Worm (Caenorhabditis elegans) whole organism, early embryonic: ENCODE results near the gene vwa-8.

Experiments used
- B0310.2 ChIP-seq: sonication (generic microtip); optimal IDR thresholded peaks from 2 replicates; lab custom pipeline; 2016; ENCODE audit warnings: mild to moderate bottlenecking, missing genetic modification characterization, missing compliant biosample characterization
- ama-1 ChIP-seq: fragments of 150-350 bp; optimal IDR thresholded peaks from 2 replicates; lab custom pipeline; 2014
- ceh-36 ChIP-seq: sonication (generic microtip); optimal IDR thresholded peaks from 2 replicates; lab custom pipeline; 2016; ENCODE audit warnings: missing genetic modification characterization, inconsistent platforms, missing compliant biosample characterization
- ets-7 ChIP-seq: sonication (generic microtip); optimal IDR thresholded peaks from 2 replicates; lab custom pipeline; 2016; ENCODE audit warnings: missing genotype, missing genetic modification characterization, missing compliant biosample characterization
- flt-1 ChIP-seq: fragments of 200-800 bp; sonication (Bioruptor generic); IDR thresholded peaks from 2 replicates; pipeline ENCODE4 v1.3.6; 2022; ENCODE audit warnings: missing genetic modification characterization, missing compliant biosample characterization
- hmbx-1 ChIP-seq: sonication (generic microtip); optimal IDR thresholded peaks from 2 replicates; lab custom pipeline; 2016; ENCODE audit warnings: mild to moderate bottlenecking, missing genetic modification characterization, missing compliant biosample characterization
- hmg-4 ChIP-seq: fragments of 200-800 bp; sonication (Bioruptor generic); optimal IDR thresholded peaks from 2 replicates; lab custom pipeline; 2018; ENCODE audit warnings: mild to moderate bottlenecking, missing genetic modification characterization, missing compliant biosample characterization
- hnd-1 ChIP-seq: sonication (generic microtip); optimal IDR thresholded peaks from 2 replicates; lab custom pipeline; 2016; ENCODE audit warnings: missing genetic modification characterization, missing compliant biosample characterization
- pes-1 ChIP-seq: fragments of 200-800 bp; sonication (Bioruptor generic); IDR thresholded peaks from 2 replicates; pipeline ENCODE4 v1.3.6; 2022; ENCODE audit warnings: missing genetic modification reagents, missing genetic modification characterization, missing compliant biosample characterization
- scrt-1 ChIP-seq: fragments of 200-800 bp; sonication (Bioruptor generic); IDR thresholded peaks from 2 replicates; pipeline ENCODE4 v1.3.6; 2022; ENCODE audit warnings: missing genetic modification characterization, missing compliant biosample characterization
- sea-1 ChIP-seq: fragments of 200-800 bp; sonication (Bioruptor generic); conservative IDR thresholded peaks from 2 replicates; pipeline ENCODE4 v1.3.6; 2022; ENCODE audit warnings: missing genetic modification characterization, missing compliant biosample characterization
- tbx-11 ChIP-seq: fragments of 200-800 bp; sonication (Bioruptor generic); IDR thresholded peaks from 2 replicates; pipeline ENCODE4 v1.3.6; 2022; ENCODE audit warnings: missing genetic modification characterization, missing compliant biosample characterization
- tbx-37 ChIP-seq: fragments of 200-800 bp; sonication (Bioruptor generic); conservative IDR thresholded peaks from 2 replicates; pipeline ENCODE4 v1.3.6; 2022; ENCODE audit warnings: missing genetic modification reagents, missing genetic modification characterization, missing compliant biosample characterization
- tra-4 ChIP-seq: sonication (generic microtip); optimal IDR thresholded peaks from 2 replicates; lab custom pipeline; 2017; ENCODE audit warnings: missing genetic modification characterization, missing compliant biosample characterization

ce11 chrX:13014341-13014740 lies 23.1 kb downstream of the vwa-8 start:
- TF ChIP-seq ama-1 (lab: Kevin White, UChicago) (no peak), sea-1 (GFP tag; lab: Robert Waterston, UW) (no peak), ets-7 (tag; lab: Kevin White, UChicago) (no peak), pes-1 (no peak), hnd-1 (tag; lab: Kevin White, UChicago) (no peak), flt-1 (no peak), tra-4 (tag; lab: Kevin White, UChicago) (no peak), scrt-1 (GFP tag; lab: Robert Waterston, UW) (no peak), hmg-4 (no peak), B0310.2 (no peak), hmbx-1 (tag; lab: Kevin White, UChicago) (no peak), tbx-37 (GFP tag; lab: Robert Waterston, UW) (no peak), ceh-36 (tag; lab: Kevin White, UChicago) (no peak), tbx-11 (GFP tag; lab: Robert Waterston, UW) (no peak)
